Fruit fly (Drosophila melanogaster): Measurements from ENCODE around the gene Gyc89Db.
A peak's percentile ranks its signal among the peaks of the same experiment; 100 is the strongest.

Gene Gyc89Db

DNA sequence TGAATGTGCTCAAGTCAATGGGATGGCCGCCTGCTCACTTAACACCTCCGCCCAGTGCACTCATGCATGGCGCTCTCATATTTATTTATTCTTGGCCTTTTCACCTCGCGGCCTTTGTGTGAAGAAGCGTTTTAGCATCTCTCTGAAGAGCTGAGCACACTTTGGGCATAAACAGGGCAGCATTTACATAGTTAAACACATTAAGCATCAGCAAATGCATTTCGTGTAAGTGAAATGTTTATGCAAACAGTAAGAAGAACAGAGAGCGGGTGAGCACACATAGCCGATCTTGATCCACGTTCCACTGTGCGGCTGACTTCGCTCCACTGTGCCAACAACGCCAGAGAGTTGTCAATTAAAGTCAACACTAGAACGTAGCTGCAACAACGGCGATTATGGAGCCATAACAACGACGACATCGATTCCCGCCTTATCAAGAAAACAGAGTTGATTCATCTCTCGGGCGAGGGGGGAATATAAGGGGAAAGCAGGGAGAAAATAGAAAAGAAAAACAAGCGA, 47.7 kb downstream of the Gyc89Db start (continued):
- no peak for TF ChIP-seq CG9215 (GFP tag; IDR thresholded peaks at IDR 0.05)
- TF ChIP-seq CG17328 (GFP tag; IDR thresholded peaks at IDR 0.05), result peak; percentile 61
- 0 out of 2 replicates have a peak, but pooled peaks have one; percentile 29 for TF ChIP-seq H2.0 (GFP tag; IDR thresholded peaks at IDR 0.05)
- no peak for TF ChIP-seq CG5180 (GFP tag; optimal IDR thresholded peaks at IDR 0.05)
- no peak for TF ChIP-seq kah (GFP tag; optimal IDR thresholded peaks at IDR 0.05)
- no peak for TF ChIP-seq CG13287 (GFP tag; IDR thresholded peaks at IDR 0.05; ENCODE audit: partially characterized antibody)
- peak; percentile 65 for TF ChIP-seq CG5245 (GFP tag; optimal IDR thresholded peaks at IDR 0.05)
- peak; percentile 88 for TF ChIP-seq chm (GFP tag; IDR thresholded peaks at IDR 0.05)
- no peak for TF ChIP-seq scrt (GFP tag; optimal IDR thresholded peaks at IDR 0.05)
- no peak for TF ChIP-seq CG6765 (GFP tag; optimal IDR thresholded peaks at IDR 0.05)
- TF ChIP-seq dan (GFP tag; IDR thresholded peaks at IDR 0.05), result no peak
- no peak for TF ChIP-seq pan (optimal IDR thresholded peaks at IDR 0.05)
- TF ChIP-seq pan (GFP tag; optimal IDR thresholded peaks at IDR 0.05 in 1 of 2, IDR thresholded peaks at IDR 0.05 in 1 of 2), result no peak
- no peak for TF ChIP-seq Opbp (GFP tag; IDR thresholded peaks at IDR 0.05; ENCODE audit: partially characterized antibody)
- TF ChIP-seq HLH54F (GFP tag; optimal IDR thresholded peaks at IDR 0.05), result no peak
- no peak for TF ChIP-seq gcm2 (GFP tag; optimal IDR thresholded peaks at IDR 0.05)
- TF ChIP-seq Side (GFP tag; optimal IDR thresholded peaks at IDR 0.05), result peak; percentile 36
- TF ChIP-seq stc (GFP tag; IDR thresholded peaks at IDR 0.05), result no peak
- no peak for TF ChIP-seq Hmr (GFP tag; optimal IDR thresholded peaks at IDR 0.05)
- no peak for TF ChIP-seq Taf1 (GFP tag; IDR thresholded peaks at IDR 0.05)
- peak; percentile 32 for TF ChIP-seq CG1602 (GFP tag; optimal IDR thresholded peaks at IDR 0.05)
- TF ChIP-seq CG17912 (GFP tag; optimal IDR thresholded peaks at IDR 0.05), result peak; percentile 11
- TF ChIP-seq wor (GFP tag; IDR thresholded peaks at IDR 0.05), result no peak
- no peak for TF ChIP-seq CG11560 (tag; IDR thresholded peaks at IDR 0.05)
- no peak for TF ChIP-seq Lim3 (GFP tag; IDR thresholded peaks at IDR 0.05)
- TF ChIP-seq GATAe (GFP tag; conservative IDR thresholded peaks at IDR 0.05), result no peak
- no peak for TF ChIP-seq CG1647 (GFP tag; optimal IDR thresholded peaks at IDR 0.05)
- peak; percentile 40 for TF ChIP-seq ac (GFP tag; optimal IDR thresholded peaks at IDR 0.05)
- TF ChIP-seq fru (optimal IDR thresholded peaks at IDR 0.05), result no peak
- peak; percentile 10 for TF ChIP-seq bab2 (GFP tag; optimal IDR thresholded peaks at IDR 0.05)
- peak in 1 of 2 experiments; percentile 24 for TF ChIP-seq Hr51 (GFP tag; optimal IDR thresholded peaks at IDR 0.05)
- TF ChIP-seq bigmax (GFP tag; optimal IDR thresholded peaks at IDR 0.05), result no peak
- TF ChIP-seq zen (tag; optimal IDR thresholded peaks at IDR 0.05), result peak; percentile 61
- no peak for TF ChIP-seq CG14050 (GFP tag; IDR thresholded peaks at IDR 0.05)
- peak; percentile 30; the same call in 1 of the 2 replicates for TF ChIP-seq Nf-YA (GFP tag; IDR thresholded peaks at IDR 0.05)
- peak; percentile 65 for TF ChIP-seq stwl (tag; optimal IDR thresholded peaks at IDR 0.05)
- no peak for TF ChIP-seq CG32532 (GFP tag; IDR thresholded peaks at IDR 0.05)
- TF ChIP-seq CG17186 (GFP tag; optimal IDR thresholded peaks at IDR 0.05), result peak; percentile 70
- TF ChIP-seq croc (GFP tag; conservative IDR thresholded peaks at IDR 0.05), result peak; percentile 39
- peak; percentile 51 for TF ChIP-seq peb (GFP tag; IDR thresholded peaks at IDR 0.05)
- no peak for TF ChIP-seq NK7.1 (GFP tag; optimal IDR thresholded peaks at IDR 0.05)
- TF ChIP-seq ssp (GFP tag; IDR thresholded peaks at IDR 0.05), result peak; percentile 7; the same call in 1 of the 2 replicates
- TF ChIP-seq Hr39 (optimal IDR thresholded peaks at IDR 0.05), result no peak
- no peak for TF ChIP-seq knrl (GFP tag; IDR thresholded peaks at IDR 0.05; ENCODE audit: partially characterized antibody)
- peak; percentile 22 for TF ChIP-seq CG8089 (GFP tag; optimal IDR thresholded peaks at IDR 0.05)
- peak; percentile 56 for TF ChIP-seq Camta (GFP tag; optimal IDR thresholded peaks at IDR 0.05)
- TF ChIP-seq Dip2 (GFP tag; IDR thresholded peaks at IDR 0.05), result no peak
- no peak for TF ChIP-seq bowl (GFP tag; IDR thresholded peaks at IDR 0.05)
- peak; percentile 19 for TF ChIP-seq CG17385 (GFP tag; optimal IDR thresholded peaks at IDR 0.05)
- TF ChIP-seq Xbp1 (GFP tag; optimal IDR thresholded peaks at IDR 0.05), result no peak
- no peak for TF ChIP-seq CG1832 (GFP tag; optimal IDR thresholded peaks at IDR 0.05)
- TF ChIP-seq Doc3 (GFP tag; IDR thresholded peaks at IDR 0.05; ENCODE audit: partially characterized antibody), result no peak

Measured in whole organism, embryonic.